Fruit fly (Drosophila melanogaster) S2 (cell line): ENCODE results near the gene Fur1.

ENCODE experiments used
- CG8478 ChIP-seq: fragments of >200 bp; optimal IDR thresholded peaks from 2 replicates; lab custom pipeline; 2018
- CTCF ChIP-seq, 2 experiments: fragments of >200 bp; optimal IDR thresholded peaks; 2 replicates each; lab custom pipeline; 2018

DNA sequence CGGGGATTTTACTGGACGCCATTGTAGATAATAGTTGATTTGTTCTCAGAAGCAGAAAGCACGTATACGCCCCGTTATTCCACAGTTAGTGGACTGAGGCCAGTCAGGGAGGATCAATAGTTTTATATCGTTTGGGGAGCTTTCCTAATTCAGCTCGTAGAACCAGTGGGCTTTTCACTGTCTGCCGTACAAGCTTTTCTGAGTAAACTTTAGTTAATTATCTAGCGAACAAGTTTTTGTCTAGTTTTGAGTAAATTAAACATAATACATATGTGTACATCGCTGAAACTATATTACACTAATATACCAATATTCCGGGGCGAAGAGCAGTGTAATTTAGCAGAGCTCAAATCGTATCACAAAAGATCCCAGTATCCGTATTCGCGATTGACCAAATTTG lies 150.2 kb downstream of the Fur1 start, which contains the start of gene CG10562:
- TF ChIP-seq CG8478 (lab: Kevin White, UChicago) (no peak), CTCF (optimal IDR thresholded peaks at IDR 0.05; lab: Kevin White, UChicago) (no peak)
